Fruit fly (Drosophila melanogaster): ENCODE measurements around the gene CG9743.

CG9743 gene

DNA sequence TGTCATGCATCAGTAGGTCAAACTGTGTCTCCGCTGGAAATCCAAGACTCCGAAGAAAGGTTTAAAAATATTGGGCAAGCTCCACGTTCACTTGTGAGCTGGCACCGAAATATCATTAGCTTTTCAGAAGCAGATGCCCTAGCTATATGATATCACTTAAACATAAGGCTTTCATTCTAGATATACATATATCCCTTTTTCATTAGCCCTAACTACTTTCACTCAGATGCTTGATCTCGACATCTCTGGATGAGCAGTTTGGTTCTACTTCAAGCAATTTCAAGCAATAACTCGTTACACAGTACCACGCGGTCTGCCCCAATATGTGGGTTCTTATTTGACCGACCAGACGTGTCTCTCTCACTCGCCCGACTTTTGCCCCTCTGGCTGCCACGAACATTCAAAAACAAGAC is 11.3 kb downstream of the CG9743 start (continued):
- TF ChIP-seq CG3838 (GFP tag; optimal IDR thresholded peaks at IDR 0.05) (no peak), az2 (GFP tag; optimal IDR thresholded peaks at IDR 0.05) (peak; percentile 34), CG12659 (GFP tag; optimal IDR thresholded peaks at IDR 0.05) (peak; percentile 56), nerfin-1 (tag; optimal IDR thresholded peaks at IDR 0.05) (no peak), CG18599 (GFP tag; optimal IDR thresholded peaks at IDR 0.05) (no peak), BEAF-32 (GFP tag; optimal IDR thresholded peaks at IDR 0.05) (no peak), inv (GFP tag; IDR thresholded peaks at IDR 0.05; ENCODE audit: partially characterized antibody) (no peak), CoRest (tag; optimal IDR thresholded peaks at IDR 0.05) (peak; percentile 63), Ada2b (GFP tag; IDR thresholded peaks at IDR 0.05) (no peak), wor (GFP tag; IDR thresholded peaks at IDR 0.05) (0 out of 2 replicates have a peak, but pooled peaks have one; percentile 17), fd102C (GFP tag; optimal IDR thresholded peaks at IDR 0.05) (no peak), gce (GFP tag; IDR thresholded peaks at IDR 0.05) (no peak), Fer3 (tag; optimal IDR thresholded peaks at IDR 0.05) (no peak), bsh (GFP tag; optimal IDR thresholded peaks at IDR 0.05) (peak in 1 of 2 experiments; percentile 27), CG10959 (GFP tag; IDR thresholded peaks at IDR 0.05) (no peak), tll (GFP tag; optimal IDR thresholded peaks at IDR 0.05) (no peak), CG5245 (GFP tag; optimal IDR thresholded peaks at IDR 0.05) (no peak), tna (GFP tag; IDR thresholded peaks at IDR 0.05; ENCODE audit: partially characterized antibody) (no peak), gro (GFP tag; optimal IDR thresholded peaks at IDR 0.05) (no peak), grn (GFP tag; optimal IDR thresholded peaks at IDR 0.05) (no peak), CG6689 (GFP tag; IDR thresholded peaks at IDR 0.05) (no peak), CG18011 (GFP tag; optimal IDR thresholded peaks at IDR 0.05) (no peak), so (GFP tag; IDR thresholded peaks at IDR 0.05) (no peak), dan (GFP tag; IDR thresholded peaks at IDR 0.05) (no peak), twi (tag; optimal IDR thresholded peaks at IDR 0.05) (no peak), CG4854 (GFP tag; optimal IDR thresholded peaks at IDR 0.05) (no peak), CG4360 (GFP tag; IDR thresholded peaks at IDR 0.05) (no peak), CG17568 (GFP tag; optimal IDR thresholded peaks at IDR 0.05) (no peak), CG33213 (GFP tag; optimal IDR thresholded peaks at IDR 0.05) (no peak), hb (GFP tag; IDR thresholded peaks at IDR 0.05; ENCODE audit: partially characterized antibody) (no peak), CG11085 (GFP tag; IDR thresholded peaks at IDR 0.05) (no peak), ranshi (GFP tag; IDR thresholded peaks at IDR 0.05) (no peak), D (optimal IDR thresholded peaks at IDR 0.05) (no peak), D (GFP tag; optimal IDR thresholded peaks at IDR 0.05) (no peak), seq (GFP tag; IDR thresholded peaks at IDR 0.05) (no peak), chif (GFP tag; optimal IDR thresholded peaks at IDR 0.05) (peak in 1 of 2 experiments; percentile 59), tup (GFP tag; optimal IDR thresholded peaks at IDR 0.05) (no peak), HLH3B (GFP tag; IDR thresholded peaks at IDR 0.05) (no peak), otp (GFP tag; IDR thresholded peaks at IDR 0.05) (no peak), Hmx (GFP tag; optimal IDR thresholded peaks at IDR 0.05) (no peak), croc (GFP tag; conservative IDR thresholded peaks at IDR 0.05) (no peak; the same call in 2 of the 3 replicates), repo (GFP tag; optimal IDR thresholded peaks at IDR 0.05) (peak; percentile 30), kni (GFP tag; optimal IDR thresholded peaks at IDR 0.05) (no peak), CG6654 (GFP tag; optimal IDR thresholded peaks at IDR 0.05) (no peak), CG10321 (GFP tag; IDR thresholded peaks at IDR 0.05) (no peak), NC2β (GFP tag; optimal IDR thresholded peaks at IDR 0.05) (no peak), sr (GFP tag; IDR thresholded peaks at IDR 0.05) (no peak), pros (GFP tag; optimal IDR thresholded peaks at IDR 0.05) (no peak), D19A (tag; optimal IDR thresholded peaks at IDR 0.05) (no peak), CG17802 (tag; optimal IDR thresholded peaks at IDR 0.05) (no peak), Atf-2 (GFP tag; optimal IDR thresholded peaks at IDR 0.05) (peak; percentile 37)

Measured in whole organism, embryonic.